Worm (Caenorhabditis elegans) whole organism, L4 larva: Measurements from ENCODE around the gene parn-1.
A peak's percentile ranks its signal among the peaks of the same experiment; 100 is the strongest.

Source experiments
- F10B5.3 ChIP-seq: sonication (generic microtip); optimal IDR thresholded peaks from 2 replicates; lab custom pipeline; 2016; ENCODE audit warnings: mild to moderate bottlenecking, missing genetic modification characterization, missing compliant biosample characterization
- F44E2.7 ChIP-seq: fragments of 200-800 bp; sonication (Bioruptor generic); IDR thresholded peaks from 2 replicates; pipeline ENCODE4 v2.1.2; 2022; ENCODE audit warnings: missing genetic modification characterization, missing compliant biosample characterization
- T20F7.1 ChIP-seq: fragments of 200-800 bp; sonication (Bioruptor generic); optimal IDR thresholded peaks from 2 replicates; lab custom pipeline; 2018; ENCODE audit warnings: mild to moderate bottlenecking, missing genetic modification characterization, missing compliant biosample characterization
- T26A8.4 ChIP-seq: fragments of 200-800 bp; sonication (Bioruptor generic); IDR thresholded peaks from 2 replicates; pipeline ENCODE4 v1.3.6; 2022; ENCODE audit warnings: missing genetic modification characterization, missing compliant biosample characterization
- Y105C5A.15 ChIP-seq: fragments of 200-800 bp; sonication (Bioruptor generic); IDR thresholded peaks from 2 replicates; pipeline ENCODE4 v1.3.6; 2022; ENCODE audit warnings: missing genetic modification characterization, missing compliant biosample characterization
- Y5F2A.4 ChIP-seq: fragments of 200-800 bp; sonication (Bioruptor generic); optimal IDR thresholded peaks from 2 replicates; lab custom pipeline; 2018; ENCODE audit warnings: mild to moderate bottlenecking, missing genetic modification characterization, missing compliant biosample characterization
- Y75B8A.6 ChIP-seq: fragments of 200-800 bp; sonication (Bioruptor generic); IDR thresholded peaks from 2 replicates; pipeline ENCODE4 v1.3.6; 2022; ENCODE audit warnings: missing genetic modification reagents, missing genetic modification characterization, missing compliant biosample characterization
- arid-1 ChIP-seq: fragments of 200-800 bp; sonication (Bioruptor generic); conservative IDR thresholded peaks from 2 replicates; pipeline ENCODE4 v1.3.6; 2022; ENCODE audit warnings: missing genetic modification reagents, missing genetic modification characterization, missing compliant biosample characterization
- attf-4 ChIP-seq: sonication (generic microtip); optimal IDR thresholded peaks from 3 replicates; lab custom pipeline; 2017; ENCODE audit warnings: missing biosample characterization, missing genetic modification characterization
- ceh-28 ChIP-seq: fragments of 150-350 bp; optimal IDR thresholded peaks from 2 replicates; lab custom pipeline; 2014; ENCODE audit warnings: missing biosample characterization, missing genetic modification reagents, missing genetic modification characterization
- ceh-82 ChIP-seq: sonication (generic microtip); optimal IDR thresholded peaks from 2 replicates; lab custom pipeline; 2017; ENCODE audit warnings: missing biosample characterization, missing genetic modification characterization
- cey-2 ChIP-seq: sonication (generic microtip); optimal IDR thresholded peaks from 3 replicates; lab custom pipeline; 2017; ENCODE audit warnings: missing genetic modification characterization, mild to moderate bottlenecking, missing compliant biosample characterization, antibody characterized with exemption, borderline replicate concordance; ENCODE audit not compliant: insufficient read depth
- daf-12 ChIP-seq: fragments of 150-350 bp; optimal IDR thresholded peaks from 2 replicates; lab custom pipeline; 2014; ENCODE audit warnings: missing biosample characterization, missing genetic modification reagents, missing genetic modification characterization
- daf-8 ChIP-seq: fragments of 200-800 bp; sonication (Bioruptor generic); IDR thresholded peaks from 2 replicates; pipeline ENCODE4 v1.3.6; 2022; ENCODE audit warnings: missing genetic modification characterization, missing compliant biosample characterization
- dmd-6 ChIP-seq: fragments of 200-800 bp; sonication (Bioruptor generic); IDR thresholded peaks from 2 replicates; pipeline ENCODE4 v1.3.6; 2022; ENCODE audit warnings: missing genetic modification reagents, missing genetic modification characterization, missing compliant biosample characterization
- dmd-9 ChIP-seq: fragments of 200-800 bp; sonication (Bioruptor generic); IDR thresholded peaks from 2 replicates; pipeline ENCODE4 v1.3.6; 2022; ENCODE audit warnings: missing genetic modification reagents, missing genetic modification characterization, missing compliant biosample characterization
- dpl-1 ChIP-seq: fragments of 150-350 bp; optimal IDR thresholded peaks from 2 replicates; lab custom pipeline; 2014; ENCODE audit warnings: missing biosample characterization, missing genetic modification reagents, missing genetic modification characterization
- duxl-1 ChIP-seq: sonication (generic microtip); optimal IDR thresholded peaks from 2 replicates; lab custom pipeline; 2016; ENCODE audit warnings: mild to moderate bottlenecking, missing genetic modification characterization, moderate library complexity, missing compliant biosample characterization; ENCODE audit not compliant: poor library complexity
- dve-1 ChIP-seq: sonication (generic microtip); optimal IDR thresholded peaks from 2 replicates; lab custom pipeline; 2017; ENCODE audit warnings: antibody characterized with exemption, mild to moderate bottlenecking, missing genetic modification characterization, missing compliant biosample characterization; ENCODE audit not compliant: insufficient read depth
- fkh-10 ChIP-seq: fragments of 150-350 bp; optimal IDR thresholded peaks from 2 replicates; lab custom pipeline; 2014; ENCODE audit warnings: missing biosample characterization, missing genetic modification reagents, missing genetic modification characterization
- fos-1 ChIP-seq: fragments of 150-350 bp; optimal IDR thresholded peaks from 2 replicates; lab custom pipeline; 2014; ENCODE audit warnings: missing biosample characterization, missing genetic modification characterization
- hlh-11 ChIP-seq: fragments of 200-800 bp; sonication (Bioruptor generic); optimal IDR thresholded peaks from 2 replicates; lab custom pipeline; 2018; ENCODE audit warnings: mild to moderate bottlenecking, missing genetic modification characterization, missing compliant biosample characterization
- hlh-30 ChIP-seq: sonication (generic microtip); optimal IDR thresholded peaks from 2 replicates; lab custom pipeline; 2017; ENCODE audit warnings: antibody characterized with exemption, mild to moderate bottlenecking, missing genetic modification characterization, missing compliant biosample characterization; ENCODE audit not compliant: insufficient read depth
- hmg-1.1 ChIP-seq: fragments of 200-800 bp; sonication (Bioruptor generic); IDR thresholded peaks from 2 replicates; pipeline ENCODE4 v1.3.6; 2022; ENCODE audit warnings: missing genetic modification reagents, missing genetic modification characterization, missing compliant biosample characterization
- jun-1 ChIP-seq: fragments of 150-350 bp; optimal IDR thresholded peaks from 2 replicates; lab custom pipeline; 2014; ENCODE audit warnings: missing biosample characterization, missing genetic modification reagents, missing genetic modification characterization
- lin-15B ChIP-seq: fragments of 150-350 bp; sonication (generic microtip); optimal IDR thresholded peaks from 3 replicates; lab custom pipeline; 2014; ENCODE audit warnings: missing biosample characterization, missing genetic modification characterization
- lin-29 ChIP-seq: fragments of 200-800 bp; sonication (Bioruptor generic); IDR thresholded peaks from 2 replicates; pipeline ENCODE4 v1.3.6; 2022; ENCODE audit warnings: missing genetic modification reagents, missing genetic modification characterization, missing compliant biosample characterization
- lin-38 ChIP-seq: fragments of 200-800 bp; sonication (Bioruptor generic); IDR thresholded peaks from 2 replicates; pipeline ENCODE4 v1.3.6; 2022; ENCODE audit warnings: missing genetic modification reagents, missing genetic modification characterization, missing compliant biosample characterization
- madf-9 ChIP-seq: fragments of 200-800 bp; sonication (Bioruptor generic); conservative IDR thresholded peaks from 2 replicates; pipeline ENCODE4 v1.3.6; 2022; ENCODE audit warnings: missing genetic modification reagents, missing genetic modification characterization, missing compliant biosample characterization
- mep-1 ChIP-seq: fragments of 150-350 bp; sonication (generic microtip); optimal IDR thresholded peaks from 3 replicates; lab custom pipeline; 2014; ENCODE audit warnings: missing biosample characterization, missing genetic modification characterization
- mes-2 ChIP-seq: sonication (generic microtip); optimal IDR thresholded peaks from 2 replicates; lab custom pipeline; 2016; ENCODE audit warnings: missing genotype, mild to moderate bottlenecking, missing genetic modification characterization, missing compliant biosample characterization; ENCODE audit not compliant: poor library complexity, severe bottlenecking
- mxl-2 ChIP-seq: fragments of 200-800 bp; sonication (Bioruptor generic); conservative IDR thresholded peaks from 2 replicates; pipeline ENCODE4 v1.3.6; 2022; ENCODE audit warnings: missing genetic modification reagents, missing genetic modification characterization, missing compliant biosample characterization
- nhr-10 ChIP-seq: fragments of 150-350 bp; optimal IDR thresholded peaks from 2 replicates; lab custom pipeline; 2014; ENCODE audit warnings: missing biosample characterization, missing genetic modification characterization
- nhr-102 ChIP-seq: sonication (generic microtip); optimal IDR thresholded peaks from 2 replicates; lab custom pipeline; 2016; ENCODE audit warnings: mild to moderate bottlenecking, missing genetic modification characterization, moderate library complexity, missing compliant biosample characterization
- nhr-25 ChIP-seq: sonication (generic microtip); optimal IDR thresholded peaks from 2 replicates; lab custom pipeline; 2017; ENCODE audit warnings: missing genetic modification characterization, mild to moderate bottlenecking, missing compliant biosample characterization, antibody characterized with exemption, moderate library complexity, borderline replicate concordance; ENCODE audit not compliant: insufficient read depth
- nhr-28 ChIP-seq: fragments of 150-350 bp; optimal IDR thresholded peaks from 2 replicates; lab custom pipeline; 2014; ENCODE audit warnings: missing biosample characterization, missing genetic modification characterization
- nhr-41 ChIP-seq: fragments of 200-800 bp; sonication (Bioruptor generic); IDR thresholded peaks from 2 replicates; pipeline ENCODE4 v1.3.6; 2022; ENCODE audit warnings: missing genetic modification reagents, missing genetic modification characterization, missing compliant biosample characterization
- nhr-42 ChIP-seq: fragments of 200-800 bp; sonication (Bioruptor generic); IDR thresholded peaks from 2 replicates; pipeline ENCODE4 v1.3.6; 2022; ENCODE audit warnings: missing genetic modification characterization, missing compliant biosample characterization
- nhr-48 ChIP-seq: sonication (generic microtip); optimal IDR thresholded peaks from 2 replicates; lab custom pipeline; 2016; ENCODE audit warnings: mild to moderate bottlenecking, missing genetic modification characterization, missing compliant biosample characterization
- pqm-1 ChIP-seq: sonication (generic microtip); optimal IDR thresholded peaks from 2 replicates; lab custom pipeline; 2017; ENCODE audit warnings: missing biosample characterization, missing genetic modification characterization
- saeg-2 ChIP-seq: fragments of 200-800 bp; sonication (Bioruptor generic); IDR thresholded peaks from 2 replicates; pipeline ENCODE4 v1.3.6; 2022; ENCODE audit warnings: missing genetic modification reagents, missing genetic modification characterization, missing compliant biosample characterization
- skn-1 ChIP-seq: fragments of 150-350 bp; optimal IDR thresholded peaks from 2 replicates; lab custom pipeline; 2014; ENCODE audit warnings: missing biosample characterization, missing genetic modification characterization
- snpc-4 ChIP-seq: fragments of 150-350 bp; optimal IDR thresholded peaks from 2 replicates; lab custom pipeline; 2014; ENCODE audit warnings: missing biosample characterization, missing genetic modification characterization
- spr-1 ChIP-seq: sonication (generic microtip); optimal IDR thresholded peaks from 2 replicates; lab custom pipeline; 2016; ENCODE audit warnings: mild to moderate bottlenecking, missing genetic modification characterization, missing compliant biosample characterization
- tag-97 ChIP-seq: fragments of 200-800 bp; sonication (Bioruptor generic); IDR thresholded peaks from 2 replicates; pipeline ENCODE4 v1.3.6; 2022; ENCODE audit warnings: missing genetic modification characterization, missing compliant biosample characterization
- unc-39 ChIP-seq: sonication (generic microtip); optimal IDR thresholded peaks from 2 replicates; lab custom pipeline; 2017; ENCODE audit warnings: missing biosample characterization, missing genetic modification characterization
- zfp-3 ChIP-seq: fragments of 200-800 bp; sonication (Bioruptor generic); conservative IDR thresholded peaks from 2 replicates; pipeline ENCODE4 v1.3.6; 2022; ENCODE audit warnings: missing genetic modification reagents, missing genetic modification characterization, missing compliant biosample characterization
- zip-2 ChIP-seq: fragments of 150-350 bp; optimal IDR thresholded peaks from 2 replicates; lab custom pipeline; 2014; ENCODE audit warnings: missing biosample characterization, missing genetic modification characterization

parn-1 gene

DNA sequence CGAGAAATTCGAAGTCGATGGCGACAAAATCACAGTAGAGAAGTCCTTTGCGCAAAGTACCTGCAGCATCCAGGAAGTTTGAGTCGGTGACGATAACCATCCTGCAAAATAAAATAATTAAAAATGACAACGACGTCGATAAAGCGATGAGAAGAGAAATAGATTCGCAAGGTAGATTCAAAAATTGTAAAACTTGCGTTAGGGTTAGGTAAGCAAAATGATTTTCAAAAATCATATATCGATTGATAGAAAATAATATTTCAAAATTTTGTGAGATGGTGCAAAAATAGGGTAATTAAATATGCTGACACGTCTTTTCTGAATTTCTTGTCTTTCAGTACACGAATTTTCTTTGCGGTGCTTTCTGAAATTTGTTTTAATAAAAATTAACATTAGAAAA lies at the start of gene parn-1:
Gene parn-1, minus strand, starts transcription at position 101 of the 400 bp plus-strand sequence.
- TF ChIP-seq skn-1 (no peak), tag-97 (GFP tag; lab: Robert Waterston, UW) (no peak), F44E2.7 (no peak), mxl-2 (GFP tag; lab: Robert Waterston, UW) (no peak), fkh-10 (GFP tag; lab: Kevin White, UChicago) (no peak), Y105C5A.15 (GFP tag; lab: Robert Waterston, UW) (no peak), daf-8 (GFP tag; lab: Robert Waterston, UW) (no peak), dmd-9 (GFP tag; lab: Robert Waterston, UW) (no peak), madf-9 (GFP tag; lab: Robert Waterston, UW) (no peak), Y5F2A.4 (GFP tag; lab: Kevin White, UChicago) (no peak)

DNA sequence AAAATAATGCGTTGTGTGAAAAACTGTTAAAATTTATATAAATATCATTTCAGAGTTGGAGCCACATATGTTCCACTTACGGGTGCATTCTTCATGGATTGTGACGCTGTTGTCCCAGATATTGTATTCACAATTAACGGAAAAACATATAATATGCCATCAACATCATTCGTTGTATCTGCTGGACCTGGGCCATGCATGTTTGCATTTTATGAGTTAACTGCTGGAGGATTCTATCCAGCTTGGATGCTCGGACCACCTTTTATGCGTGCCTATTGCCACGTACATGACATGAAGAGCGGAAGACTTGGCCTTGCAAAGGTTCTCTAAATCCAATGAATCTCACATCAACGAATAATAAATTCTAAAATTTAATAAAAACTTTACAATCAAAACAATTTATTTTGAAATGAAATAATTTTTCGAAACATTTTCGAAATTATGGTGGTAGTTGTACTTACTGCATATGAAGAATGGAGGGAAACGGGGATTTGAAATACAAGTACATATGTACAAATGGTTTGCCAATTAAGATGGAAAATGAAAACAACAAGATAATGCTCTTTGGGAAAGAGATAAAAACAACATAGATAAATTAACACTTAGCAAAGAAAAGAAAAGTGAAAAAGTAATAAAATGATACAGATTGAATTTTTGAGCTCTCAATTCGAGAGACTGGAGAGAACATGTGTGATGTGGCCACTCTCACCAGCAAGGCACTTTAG lies 48.9 kb upstream of the parn-1 start:
- no peak for TF ChIP-seq hlh-11 (tag; lab: Kevin White, UChicago)
- TF ChIP-seq hmg-1.1 (GFP tag; lab: Robert Waterston, UW), result no peak
- TF ChIP-seq madf-9 (GFP tag; lab: Robert Waterston, UW), result no peak
- no peak for TF ChIP-seq zip-2 (tag; lab: Kevin White, UChicago)
- TF ChIP-seq lin-29 (GFP tag; lab: Robert Waterston, UW), result no peak
- peak; percentile 53 for TF ChIP-seq dve-1 (tag; lab: Kevin White, UChicago)
- TF ChIP-seq zfp-3, result no peak
- TF ChIP-seq snpc-4 (tag; lab: Kevin White, UChicago), result no peak
- no peak for TF ChIP-seq dmd-6 (GFP tag; lab: Robert Waterston, UW)
- no peak for TF ChIP-seq nhr-41 (GFP tag; lab: Robert Waterston, UW)
- TF ChIP-seq F10B5.3 (tag; lab: Kevin White, UChicago), result no peak
- peak; percentile 66 for TF ChIP-seq mep-1
- no peak for TF ChIP-seq saeg-2 (GFP tag; lab: Robert Waterston, UW)
- no peak for TF ChIP-seq skn-1
- TF ChIP-seq Y75B8A.6, result no peak
- peak; percentile 2 for TF ChIP-seq spr-1 (tag; lab: Kevin White, UChicago)
- no peak for TF ChIP-seq ceh-28 (tag; lab: Kevin White, UChicago)
- TF ChIP-seq lin-15B (tag; lab: Kevin White, UChicago), result no peak
- TF ChIP-seq Y105C5A.15 (GFP tag; lab: Robert Waterston, UW), result no peak
- peak; percentile 28 for TF ChIP-seq pqm-1
- TF ChIP-seq duxl-1 (tag; lab: Kevin White, UChicago), result peak; percentile 62
- peak; percentile 69 for TF ChIP-seq mes-2 (tag; lab: Kevin White, UChicago)
- no peak for TF ChIP-seq nhr-42 (GFP tag; lab: Robert Waterston, UW)
- TF ChIP-seq nhr-48, result peak; percentile 13
- TF ChIP-seq arid-1 (GFP tag; lab: Robert Waterston, UW), result no peak
- TF ChIP-seq nhr-25, result no peak
- no peak for TF ChIP-seq lin-38 (GFP tag; lab: Robert Waterston, UW)
- TF ChIP-seq F44E2.7, result no peak
- TF ChIP-seq jun-1 (tag; lab: Kevin White, UChicago), result no peak
- TF ChIP-seq cey-2, result no peak
- TF ChIP-seq daf-8 (GFP tag; lab: Robert Waterston, UW), result no peak
- TF ChIP-seq unc-39, result no peak
- no peak for TF ChIP-seq attf-4
- no peak for TF ChIP-seq T26A8.4 (GFP tag; lab: Robert Waterston, UW)
- TF ChIP-seq daf-12 (tag; lab: Kevin White, UChicago), result no peak
- peak; percentile 49 for TF ChIP-seq nhr-102 (tag; lab: Kevin White, UChicago)
- TF ChIP-seq dpl-1, result no peak
- TF ChIP-seq T20F7.1, result no peak
- TF ChIP-seq nhr-10 (tag; lab: Kevin White, UChicago), result peak; percentile 29
- TF ChIP-seq ceh-82 (tag; lab: Kevin White, UChicago), result no peak
- TF ChIP-seq hlh-30 (tag; lab: Kevin White, UChicago), result no peak
- no peak for TF ChIP-seq nhr-28 (tag; lab: Kevin White, UChicago)
- TF ChIP-seq fos-1 (tag; lab: Kevin White, UChicago), result no peak
